Worm (Caenorhabditis elegans): Measurements from ENCODE around the gene F33H12.7.

ce11 chrII:2610202-2610912, 23.6 kb upstream of the F33H12.7 start, which contains the start of gene sri-38:
- TF ChIP-seq mdl-1 (tag; optimal IDR thresholded peaks at IDR 0.05) (no peak), lsy-2 (tag; optimal IDR thresholded peaks at IDR 0.05) (no peak), nhr-71 (tag; optimal IDR thresholded peaks at IDR 0.05) (no peak)

Data from whole organism, L1 larva.